Fruit fly (Drosophila melanogaster) whole organism, embryonic: Measurements from ENCODE around the gene CG10510.

ENCODE experiments used
- Atf-2 ChIP-seq: fragments of 200-800 bp; sonication (Bioruptor generic); optimal IDR thresholded peaks from 2 replicates; lab custom pipeline; 2016; ENCODE audit warnings: missing biosample characterization, missing genetic modification characterization
- Blimp-1 ChIP-seq: fragments of 200-800 bp; sonication (Bioruptor generic); optimal IDR thresholded peaks from 3 replicates; lab custom pipeline; 2018; ENCODE audit warnings: missing biosample characterization, missing genetic modification characterization, mild to moderate bottlenecking, moderate library complexity, missing genetic modification reagents
- CG10321 ChIP-seq: fragments of 200-800 bp; sonication (Bioruptor generic); IDR thresholded peaks from 2 replicates; pipeline ENCODE4 v1.3.6; 2022; ENCODE audit warnings: missing biosample characterization, missing genetic modification characterization
- CG12942 ChIP-seq: fragments of 200-800 bp; sonication (Bioruptor generic); optimal IDR thresholded peaks from 3 replicates; lab custom pipeline; 2016; ENCODE audit warnings: missing biosample characterization, missing genetic modification characterization
- CG13123 ChIP-seq: fragments of 200-800 bp; sonication (Bioruptor generic); optimal IDR thresholded peaks from 2 replicates; lab custom pipeline; 2016; ENCODE audit warnings: missing biosample characterization, missing genetic modification characterization
- CG14441 ChIP-seq: fragments of 200-800 bp; sonication (Bioruptor generic); IDR thresholded peaks from 2 replicates; pipeline ENCODE4 v1.3.6; 2022; ENCODE audit warnings: missing biosample characterization, missing genetic modification characterization
- CG15073 ChIP-seq: fragments of 200-800 bp; sonication (Bioruptor generic); optimal IDR thresholded peaks from 2 replicates; lab custom pipeline; 2016; ENCODE audit warnings: missing biosample characterization, missing genetic modification characterization
- CG1832 ChIP-seq: fragments of 200-800 bp; sonication (Bioruptor generic); optimal IDR thresholded peaks from 2 replicates; lab custom pipeline; 2017; ENCODE audit warnings: missing biosample characterization, mild to moderate bottlenecking, missing genetic modification characterization, inconsistent platforms
- CG30431 ChIP-seq: fragments of 200-800 bp; sonication (Bioruptor generic); optimal IDR thresholded peaks from 2 replicates; lab custom pipeline; 2017; ENCODE audit warnings: missing biosample characterization, missing genetic modification characterization
- CG31365 ChIP-seq: fragments of 200-800 bp; sonication (Bioruptor generic); optimal IDR thresholded peaks from 2 replicates; lab custom pipeline; 2018; ENCODE audit warnings: missing biosample characterization, mild to moderate bottlenecking, missing genetic modification characterization
- CG33213 ChIP-seq: fragments of 200-800 bp; sonication (Bioruptor generic); optimal IDR thresholded peaks from 3 replicates; lab custom pipeline; 2016; ENCODE audit warnings: missing biosample characterization, missing genetic modification characterization
- CG7372 ChIP-seq: fragments of 200-800 bp; sonication (Bioruptor generic); IDR thresholded peaks from 2 replicates; pipeline ENCODE4 v1.3.6; 2022; ENCODE audit warnings: missing biosample characterization, missing genetic modification characterization
- CG7786 ChIP-seq: fragments of 200-800 bp; sonication (Bioruptor generic); optimal IDR thresholded peaks from 2 replicates; lab custom pipeline; 2016; ENCODE audit warnings: missing biosample characterization, missing genetic modification characterization
- CG7839 ChIP-seq: fragments of 200-800 bp; sonication (Bioruptor generic); optimal IDR thresholded peaks from 3 replicates; lab custom pipeline; 2018; ENCODE audit warnings: missing biosample characterization, mild to moderate bottlenecking, missing genetic modification characterization, moderate library complexity
- D ChIP-seq, 2 experiments: fragments of 200-800 bp in 1 of 2; fragments of >200 bp in 1 of 2; sonication (Bioruptor generic) in 1 of 2; optimal IDR thresholded peaks; 2 replicates in 1 of 2; 3 replicates in 1 of 2; lab custom pipeline; 2017; ENCODE audit warnings: mild to moderate bottlenecking in 1 of 2, missing biosample characterization in 1 of 2, missing genetic modification characterization in 1 of 2, missing genetic modification reagents in 1 of 2
- D19B ChIP-seq: fragments of 200-800 bp; sonication (Bioruptor generic); optimal IDR thresholded peaks from 2 replicates; lab custom pipeline; 2017; ENCODE audit warnings: missing biosample characterization, mild to moderate bottlenecking, missing genetic modification characterization
- Doc3 ChIP-seq: fragments of 200-800 bp; sonication (Bioruptor generic); IDR thresholded peaks from 3 replicates; pipeline ENCODE4 v1.3.6; 2022; ENCODE audit warnings: missing biosample characterization, missing genetic modification characterization; ENCODE audit not compliant: partially characterized antibody
- E2f1 ChIP-seq: fragments of 200-800 bp; sonication (Bioruptor generic); IDR thresholded peaks from 2 replicates; pipeline ENCODE4 v1.3.6; 2022; ENCODE audit warnings: missing biosample characterization, missing genetic modification characterization
- Hmx ChIP-seq: fragments of 200-800 bp; sonication (Bioruptor generic); optimal IDR thresholded peaks from 2 replicates; lab custom pipeline; 2016; ENCODE audit warnings: missing biosample characterization, missing genetic modification characterization
- Hsf ChIP-seq: fragments of 200-800 bp; sonication (Bioruptor generic); optimal IDR thresholded peaks from 3 replicates; lab custom pipeline; 2016; ENCODE audit warnings: missing biosample characterization, missing genetic modification characterization
- NFAT ChIP-seq: fragments of 200-800 bp; sonication (Bioruptor generic); IDR thresholded peaks from 2 replicates; pipeline ENCODE4 v1.3.6; 2022; ENCODE audit warnings: missing biosample characterization, missing genetic modification characterization
- Pdp1 ChIP-seq, 2 experiments: fragments of 200-800 bp; sonication (Bioruptor generic); optimal IDR thresholded peaks; 3 replicates each; lab custom pipeline; 2016; ENCODE audit warnings: missing biosample characterization in 2 of 2, missing genetic modification characterization in 2 of 2, mild to moderate bottlenecking in 1 of 2, moderate library complexity in 1 of 2
- Spps ChIP-seq: fragments of 200-800 bp; sonication (Bioruptor generic); optimal IDR thresholded peaks from 2 replicates; lab custom pipeline; 2018; ENCODE audit warnings: missing biosample characterization, mild to moderate bottlenecking, missing genetic modification characterization
- Taf1 ChIP-seq: fragments of 200-800 bp; sonication (Bioruptor generic); IDR thresholded peaks from 2 replicates; pipeline ENCODE4 v1.3.6; 2022; ENCODE audit warnings: missing biosample characterization, missing genetic modification characterization
- YL-1 ChIP-seq: fragments of 200-800 bp; sonication (Bioruptor generic); optimal IDR thresholded peaks from 3 replicates; lab custom pipeline; 2017; ENCODE audit warnings: missing biosample characterization, mild to moderate bottlenecking, missing genetic modification characterization
- al ChIP-seq: fragments of 200-800 bp; sonication (Bioruptor generic); IDR thresholded peaks from 2 replicates; pipeline ENCODE4 v1.3.6; 2022; ENCODE audit warnings: missing biosample characterization, missing genetic modification characterization
- bigmax ChIP-seq: fragments of 200-800 bp; sonication (Bioruptor generic); optimal IDR thresholded peaks from 2 replicates; lab custom pipeline; 2018; ENCODE audit warnings: missing biosample characterization, mild to moderate bottlenecking, missing genetic modification characterization
- cg ChIP-seq: fragments of 200-800 bp; sonication (Bioruptor generic); optimal IDR thresholded peaks from 3 replicates; lab custom pipeline; 2019; ENCODE audit warnings: missing biosample characterization, mild to moderate bottlenecking, missing genetic modification characterization, moderate library complexity
- chn ChIP-seq: fragments of 200-800 bp; sonication (Bioruptor generic); optimal IDR thresholded peaks from 2 replicates; lab custom pipeline; 2016; ENCODE audit warnings: missing biosample characterization, missing genetic modification characterization
- fd96Cb ChIP-seq: fragments of 200-800 bp; sonication (Bioruptor generic); optimal IDR thresholded peaks from 2 replicates; lab custom pipeline; 2018; ENCODE audit warnings: missing biosample characterization, mild to moderate bottlenecking, missing genetic modification characterization, moderate library complexity
- ftz-f1 ChIP-seq: fragments of 200-800 bp; sonication (Bioruptor generic); optimal IDR thresholded peaks from 2 replicates; lab custom pipeline; 2016; ENCODE audit warnings: missing biosample characterization, missing genetic modification characterization
- hbn ChIP-seq: fragments of 200-800 bp; sonication (Bioruptor generic); IDR thresholded peaks from 2 replicates; pipeline ENCODE4 v1.3.6; 2022; ENCODE audit warnings: missing biosample characterization, missing genetic modification characterization; ENCODE audit not compliant: partially characterized antibody
- her ChIP-seq: fragments of 200-800 bp; sonication (Bioruptor generic); optimal IDR thresholded peaks from 2 replicates; lab custom pipeline; 2016; ENCODE audit warnings: missing biosample characterization, missing genetic modification characterization
- inv ChIP-seq: fragments of 200-800 bp; sonication (Bioruptor generic); IDR thresholded peaks from 2 replicates; pipeline ENCODE4 v1.3.6; 2022; ENCODE audit warnings: missing biosample characterization, missing genetic modification characterization; ENCODE audit not compliant: partially characterized antibody
- jigr1 ChIP-seq: fragments of 200-800 bp; sonication (Bioruptor generic); IDR thresholded peaks from 3 replicates; pipeline ENCODE4 v1.3.6; 2022; ENCODE audit warnings: missing biosample characterization, missing genetic modification characterization
- kah ChIP-seq: fragments of 200-800 bp; sonication (Bioruptor generic); optimal IDR thresholded peaks from 2 replicates; lab custom pipeline; 2018; ENCODE audit warnings: missing biosample characterization, mild to moderate bottlenecking, missing genetic modification characterization
- lbe ChIP-seq: fragments of 200-800 bp; sonication (Bioruptor generic); optimal IDR thresholded peaks from 2 replicates; lab custom pipeline; 2016; ENCODE audit warnings: missing biosample characterization, mild to moderate bottlenecking, missing genetic modification characterization
- lola ChIP-seq, 3 experiments: fragments of >200 bp in 2 of 3; fragments of 200-800 bp in 1 of 3; sonication (Bioruptor generic) in 1 of 3; optimal IDR thresholded peaks; 2 replicates each; lab custom pipeline; 2017 to 2019; ENCODE audit warnings: missing biosample characterization in 3 of 3, missing genetic modification characterization in 3 of 3, mild to moderate bottlenecking in 1 of 3, moderate library complexity in 1 of 3
- oc ChIP-seq: fragments of 200-800 bp; sonication (Bioruptor generic); optimal IDR thresholded peaks from 2 replicates; lab custom pipeline; 2018; ENCODE audit warnings: missing biosample characterization, mild to moderate bottlenecking, missing genetic modification characterization, moderate library complexity
- pfk ChIP-seq: fragments of 200-800 bp; sonication (Bioruptor generic); optimal IDR thresholded peaks from 2 replicates; lab custom pipeline; 2018; ENCODE audit warnings: missing biosample characterization, mild to moderate bottlenecking, missing genetic modification characterization, moderate library complexity
- psq ChIP-seq: fragments of 200-800 bp; sonication (Bioruptor generic); optimal IDR thresholded peaks from 2 replicates; lab custom pipeline; 2017; ENCODE audit warnings: missing biosample characterization, missing genetic modification characterization
- pum ChIP-seq: fragments of 200-800 bp; sonication (Bioruptor generic); optimal IDR thresholded peaks from 2 replicates; lab custom pipeline; 2016; ENCODE audit warnings: missing biosample characterization, missing genetic modification characterization
- ranshi ChIP-seq: fragments of 200-800 bp; sonication (Bioruptor generic); IDR thresholded peaks from 2 replicates; pipeline ENCODE4 v1.3.6; 2022; ENCODE audit warnings: missing biosample characterization, missing genetic modification characterization
- rib ChIP-seq: fragments of 200-800 bp; sonication (Bioruptor generic); IDR thresholded peaks from 2 replicates; pipeline ENCODE4 v1.3.6; 2022; ENCODE audit warnings: missing biosample characterization, missing genetic modification characterization
- tll ChIP-seq, 2 experiments: fragments of 200-800 bp in 1 of 2; fragments of >200 bp in 1 of 2; sonication (Bioruptor generic) in 1 of 2; optimal IDR thresholded peaks; 2 replicates each; lab custom pipeline; 2017 to 2019; ENCODE audit warnings: missing biosample characterization in 2 of 2, missing genetic modification characterization in 2 of 2, mild to moderate bottlenecking in 1 of 2, moderate library complexity in 1 of 2
- tna ChIP-seq: fragments of 200-800 bp; sonication (Bioruptor generic); IDR thresholded peaks from 2 replicates; pipeline ENCODE4 v1.3.6; 2022; ENCODE audit warnings: missing biosample characterization, missing genetic modification characterization; ENCODE audit not compliant: partially characterized antibody
- toy ChIP-seq: fragments of 200-800 bp; sonication (Bioruptor generic); IDR thresholded peaks from 2 replicates; pipeline ENCODE4 v1.3.6; 2022; ENCODE audit warnings: missing biosample characterization, missing genetic modification characterization
- ttk ChIP-seq: fragments of 200-800 bp; sonication (Bioruptor generic); IDR thresholded peaks from 2 replicates; pipeline ENCODE4 v2.1.2; 2022; ENCODE audit warnings: missing biosample characterization, missing genetic modification characterization
- wek ChIP-seq: fragments of 200-800 bp; sonication (Bioruptor generic); optimal IDR thresholded peaks from 3 replicates; lab custom pipeline; 2018; ENCODE audit warnings: missing biosample characterization, mild to moderate bottlenecking, missing genetic modification characterization, moderate library complexity
- wor ChIP-seq: fragments of 200-800 bp; sonication (Bioruptor generic); IDR thresholded peaks from 2 replicates; pipeline ENCODE4 v1.3.6; 2022; ENCODE audit warnings: missing biosample characterization, missing genetic modification characterization

Gene CG10510

DNA sequence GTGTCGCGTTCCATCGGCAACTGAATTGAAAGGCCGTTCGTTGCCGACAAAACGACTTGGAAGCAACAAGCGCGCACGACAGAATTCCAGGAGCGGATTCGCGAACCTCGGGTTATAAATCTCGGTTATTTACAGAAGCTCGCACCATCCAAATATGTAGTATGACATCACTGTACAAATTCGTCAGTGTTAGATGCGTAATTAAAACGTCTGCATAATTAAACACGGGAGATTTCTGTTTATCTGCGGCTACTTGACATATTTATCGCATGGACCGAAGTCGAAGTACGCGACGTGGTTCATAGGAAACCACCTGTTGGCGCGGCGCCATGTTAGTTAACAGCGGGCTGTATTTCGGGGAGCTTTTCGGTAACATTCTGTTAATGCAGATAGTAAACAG is 38.0 kb downstream of the CG10510 start, which contains the start of gene Ac78C (continued):
- TF ChIP-seq psq (GFP tag; lab: Kevin White, UChicago) (peak; percentile 18), CG10321 (GFP tag; lab: Robert Waterston, UW) (peak; percentile 53), Hsf (GFP tag; lab: Kevin White, UChicago) (peak; percentile 77), D19B (GFP tag; lab: Kevin White, UChicago) (peak; percentile 80), CG7372 (GFP tag; lab: Robert Waterston, UW) (peak; percentile 83), tll (GFP tag; optimal IDR thresholded peaks at IDR 0.05; lab: Kevin White, UChicago) (no peak), CG12942 (GFP tag; lab: Kevin White, UChicago) (peak; percentile 83), CG31365 (tag; lab: Kevin White, UChicago) (peak; percentile 85), CG1832 (GFP tag; lab: Kevin White, UChicago) (no peak), E2f1 (GFP tag; lab: Robert Waterston, UW) (peak; percentile 79), Blimp-1 (GFP tag; lab: Kevin White, UChicago) (peak; percentile 74), tna (GFP tag; lab: Robert Waterston, UW) (peak; percentile 64), Taf1 (GFP tag; lab: Robert Waterston, UW) (peak; percentile 84), CG13123 (GFP tag; lab: Kevin White, UChicago) (peak; percentile 47), pum (GFP tag; lab: Kevin White, UChicago) (peak; percentile 84), ftz-f1 (GFP tag; lab: Kevin White, UChicago) (peak; percentile 36), Atf-2 (GFP tag; lab: Kevin White, UChicago) (peak; percentile 79), ttk (GFP tag; lab: Robert Waterston, UW) (peak; percentile 75), kah (GFP tag; lab: Kevin White, UChicago) (peak; percentile 99), lola (GFP tag; optimal IDR thresholded peaks at IDR 0.05; lab: Kevin White, UChicago) (no peak), CG33213 (GFP tag; lab: Kevin White, UChicago) (peak; percentile 82), rib (GFP tag; lab: Robert Waterston, UW) (peak; percentile 83), CG7839 (tag; lab: Kevin White, UChicago) (peak; percentile 90), Pdp1 (GFP tag; optimal IDR thresholded peaks at IDR 0.05; lab: Kevin White, UChicago) (peak; percentile 87), Hmx (GFP tag; lab: Kevin White, UChicago) (peak; percentile 46), CG7786 (GFP tag; lab: Kevin White, UChicago) (peak; percentile 89), pfk (GFP tag; lab: Kevin White, UChicago) (peak; percentile 65), toy (GFP tag; lab: Robert Waterston, UW) (peak; percentile 85), her (GFP tag; lab: Kevin White, UChicago) (peak; percentile 93), chn (peak; percentile 69), wor (GFP tag; lab: Robert Waterston, UW) (peak; percentile 49; the same call in 1 of the 2 replicates), jigr1 (GFP tag; lab: Robert Waterston, UW) (peak; percentile 39; the same call in 1 of the 3 replicates), cg (GFP tag; lab: Kevin White, UChicago) (no peak), wek (peak; percentile 77), hbn (GFP tag; lab: Robert Waterston, UW) (peak; percentile 44; the same call in 1 of the 2 replicates), YL-1 (GFP tag; lab: Kevin White, UChicago) (no peak), D (optimal IDR thresholded peaks at IDR 0.05; lab: Kevin White, UChicago) (no peak), D (GFP tag; optimal IDR thresholded peaks at IDR 0.05; lab: Kevin White, UChicago) (peak; percentile 33), oc (no peak), al (GFP tag; lab: Robert Waterston, UW) (peak; percentile 81), fd96Cb (tag; lab: Kevin White, UChicago) (peak; percentile 74), CG15073 (GFP tag; lab: Kevin White, UChicago) (no peak), CG30431 (GFP tag; lab: Kevin White, UChicago) (peak; percentile 54), Doc3 (GFP tag; lab: Robert Waterston, UW) (no peak), lbe (GFP tag; lab: Kevin White, UChicago) (peak; percentile 1), CG14441 (GFP tag; lab: Robert Waterston, UW) (peak; percentile 89), inv (GFP tag; lab: Robert Waterston, UW) (peak; percentile 59), Spps (tag; lab: Kevin White, UChicago) (no peak), bigmax (GFP tag; lab: Kevin White, UChicago) (peak; percentile 1), NFAT (GFP tag; lab: Robert Waterston, UW) (peak; percentile 95), ranshi (GFP tag; lab: Robert Waterston, UW) (peak; percentile 89)
